Worm (Caenorhabditis elegans) whole organism, L1 larva: ENCODE measurements around the gene mec-7.

Experiments
- C16A3.4 ChIP-seq: fragments of 150-350 bp; optimal IDR thresholded peaks from 2 replicates; lab custom pipeline; 2014; ENCODE audit warnings: missing biosample characterization, missing genetic modification characterization
- C34B4.2 ChIP-seq: sonication (generic microtip); optimal IDR thresholded peaks from 2 replicates; lab custom pipeline; 2017; ENCODE audit warnings: mild to moderate bottlenecking, missing genetic modification characterization, missing compliant biosample characterization
- F16B12.6 ChIP-seq: fragments of 150-350 bp; optimal IDR thresholded peaks from 2 replicates; lab custom pipeline; 2014; ENCODE audit warnings: missing biosample characterization, missing genetic modification characterization
- Y116A8C.19 ChIP-seq: sonication (generic microtip); optimal IDR thresholded peaks from 2 replicates; lab custom pipeline; 2016; ENCODE audit warnings: missing compliant biosample characterization, missing genetic modification characterization, borderline replicate concordance
- alr-1 ChIP-seq: fragments of 200-800 bp; sonication (Bioruptor generic); optimal IDR thresholded peaks from 2 replicates; lab custom pipeline; 2018; ENCODE audit warnings: borderline replicate concordance, mild to moderate bottlenecking, missing genetic modification characterization, missing compliant biosample characterization
- aly-2 ChIP-seq: fragments of 150-350 bp; optimal IDR thresholded peaks from 2 replicates; lab custom pipeline; 2014; ENCODE audit warnings: missing biosample characterization, missing genetic modification characterization
- blmp-1 ChIP-seq: fragments of 150-350 bp; optimal IDR thresholded peaks from 2 replicates; lab custom pipeline; 2014; ENCODE audit warnings: missing biosample characterization, missing genetic modification characterization
- ceh-88 ChIP-seq: fragments of 200-800 bp; sonication (Bioruptor generic); IDR thresholded peaks from 2 replicates; pipeline ENCODE4 v1.3.6; 2022; ENCODE audit warnings: missing genetic modification characterization, missing compliant biosample characterization
- ces-1 ChIP-seq: fragments of 150-350 bp; optimal IDR thresholded peaks from 2 replicates; lab custom pipeline; 2014; ENCODE audit warnings: missing biosample characterization, missing genetic modification reagents, missing genetic modification characterization
- dpl-1 ChIP-seq, 3 experiments: fragments of 150-350 bp in 2 of 3; sonication (generic microtip) in 1 of 3; optimal IDR thresholded peaks; 2 replicates each; lab custom pipeline; 2014 to 2017; ENCODE audit warnings: missing biosample characterization in 3 of 3, missing genetic modification characterization in 3 of 3, missing genetic modification reagents in 3 of 3
- dsc-1 ChIP-seq: sonication (generic microtip); optimal IDR thresholded peaks from 2 replicates; lab custom pipeline; 2016; ENCODE audit warnings: mild to moderate bottlenecking, missing genetic modification characterization, missing compliant biosample characterization
- efl-1 ChIP-seq, 4 experiments: fragments of 150-350 bp; optimal IDR thresholded peaks in 3 of 4; peaks in 1 of 4; 1 replicate in 1 of 4; 2 replicates in 3 of 4; lab custom pipeline; 2014; ENCODE audit warnings: missing biosample characterization in 2 of 4, missing genetic modification characterization in 2 of 4, missing genetic modification reagents in 2 of 4
- egl-13 ChIP-seq: sonication (generic microtip); optimal IDR thresholded peaks from 2 replicates; lab custom pipeline; 2016; ENCODE audit warnings: missing genotype, missing genetic modification reagents, missing genetic modification characterization, missing compliant biosample characterization
- elt-3 ChIP-seq, 6 experiments: fragments of 150-350 bp in 1 of 6; sonication (generic microtip); optimal IDR thresholded peaks; 2 replicates each; lab custom pipeline; 2017 to 2018; ENCODE audit warnings: missing biosample characterization in 6 of 6, missing genetic modification characterization in 6 of 6, inconsistent platforms in 1 of 6
- fkh-10 ChIP-seq: sonication (generic microtip); optimal IDR thresholded peaks from 2 replicates; lab custom pipeline; 2017; ENCODE audit warnings: missing biosample characterization, missing genetic modification reagents, missing genetic modification characterization
- fkh-4 ChIP-seq: sonication (generic microtip); optimal IDR thresholded peaks from 2 replicates; lab custom pipeline; 2016; ENCODE audit warnings: missing compliant biosample characterization, missing genetic modification characterization, borderline replicate concordance
- fos-1 ChIP-seq: fragments of 150-350 bp; optimal IDR thresholded peaks from 2 replicates; lab custom pipeline; 2014; ENCODE audit warnings: missing biosample characterization, missing genetic modification characterization
- grh-1 ChIP-seq: fragments of 200-800 bp; sonication (Bioruptor generic); IDR thresholded peaks from 2 replicates; pipeline ENCODE4 v1.3.6; 2022; ENCODE audit warnings: missing genetic modification reagents, missing genetic modification characterization, missing compliant biosample characterization
- hlh-4 ChIP-seq: sonication (generic microtip); optimal IDR thresholded peaks from 2 replicates; lab custom pipeline; 2016; ENCODE audit warnings: mild to moderate bottlenecking, missing genetic modification characterization, missing compliant biosample characterization
- hpl-2 ChIP-seq: fragments of 150-350 bp; optimal IDR thresholded peaks from 2 replicates; lab custom pipeline; 2014; ENCODE audit warnings: missing biosample characterization, missing genetic modification reagents, missing genetic modification characterization
- irx-1 ChIP-seq: sonication (generic microtip); optimal IDR thresholded peaks from 2 replicates; lab custom pipeline; 2016; ENCODE audit warnings: missing genetic modification characterization, missing compliant biosample characterization
- jun-1 ChIP-seq: fragments of 150-350 bp; optimal IDR thresholded peaks from 2 replicates; lab custom pipeline; 2014; ENCODE audit warnings: missing biosample characterization, missing genetic modification reagents, missing genetic modification characterization
- lin-14 ChIP-seq: fragments of 200-800 bp; sonication (Bioruptor generic); optimal IDR thresholded peaks from 2 replicates; lab custom pipeline; 2018; ENCODE audit warnings: mild to moderate bottlenecking, missing genetic modification characterization, moderate library complexity, missing compliant biosample characterization
- lir-3 ChIP-seq: sonication (generic microtip); optimal IDR thresholded peaks from 2 replicates; lab custom pipeline; 2016; ENCODE audit warnings: mild to moderate bottlenecking, missing genetic modification characterization, moderate library complexity, missing compliant biosample characterization; ENCODE audit not compliant: poor library complexity
- lsy-2 ChIP-seq, 2 experiments: fragments of 150-350 bp; optimal IDR thresholded peaks; 2 replicates each; lab custom pipeline; 2014; ENCODE audit warnings: missing biosample characterization in 2 of 2, missing genetic modification characterization in 2 of 2
- mab-9 ChIP-seq: fragments of 200-800 bp; sonication (Bioruptor generic); IDR thresholded peaks from 2 replicates; pipeline ENCODE4 v1.3.6; 2022; ENCODE audit warnings: missing genetic modification reagents, missing genetic modification characterization, missing compliant biosample characterization
- mdl-1 ChIP-seq, 2 experiments: fragments of 150-350 bp; optimal IDR thresholded peaks; 2 replicates each; lab custom pipeline; 2014 to 2017; ENCODE audit warnings: missing biosample characterization in 2 of 2, missing genetic modification characterization in 2 of 2, inconsistent platforms in 1 of 2
- mef-2 ChIP-seq: fragments of 150-350 bp; optimal IDR thresholded peaks from 2 replicates; lab custom pipeline; 2014; ENCODE audit warnings: missing biosample characterization, missing genetic modification characterization
- mep-1 ChIP-seq: fragments of 150-350 bp; optimal IDR thresholded peaks from 2 replicates; lab custom pipeline; 2014; ENCODE audit warnings: missing biosample characterization, missing genetic modification characterization
- nhr-11 ChIP-seq: fragments of 150-350 bp; optimal IDR thresholded peaks from 2 replicates; lab custom pipeline; 2014; ENCODE audit warnings: missing biosample characterization, missing genetic modification characterization
- nhr-12 ChIP-seq: sonication (generic microtip); optimal IDR thresholded peaks from 2 replicates; lab custom pipeline; 2017; ENCODE audit warnings: missing biosample characterization, missing genetic modification characterization
- nhr-20 ChIP-seq: sonication (generic microtip); optimal IDR thresholded peaks from 2 replicates; lab custom pipeline; 2016; ENCODE audit warnings: mild to moderate bottlenecking, missing genetic modification characterization, missing compliant biosample characterization
- nhr-237 ChIP-seq: fragments of 150-350 bp; optimal IDR thresholded peaks from 2 replicates; lab custom pipeline; 2014; ENCODE audit warnings: missing biosample characterization, missing genetic modification characterization
- nhr-28 ChIP-seq: fragments of 150-350 bp; optimal IDR thresholded peaks from 2 replicates; lab custom pipeline; 2014; ENCODE audit warnings: missing biosample characterization, missing genetic modification characterization
- nhr-47 ChIP-seq: sonication (generic microtip); optimal IDR thresholded peaks from 2 replicates; lab custom pipeline; 2016; ENCODE audit warnings: mild to moderate bottlenecking, missing genetic modification characterization, moderate library complexity, missing compliant biosample characterization
- nhr-76 ChIP-seq: sonication (generic microtip); optimal IDR thresholded peaks from 2 replicates; lab custom pipeline; 2017; ENCODE audit warnings: missing biosample characterization, missing genetic modification characterization
- nhr-85 ChIP-seq: sonication (generic microtip); peaks from one replicate; lab custom pipeline; 2016; ENCODE audit warnings: missing genetic modification characterization, inconsistent platforms, missing compliant biosample characterization
- pag-3 ChIP-seq: sonication (generic microtip); optimal IDR thresholded peaks from 2 replicates; lab custom pipeline; 2017; ENCODE audit warnings: missing genetic modification characterization, mild to moderate bottlenecking, missing compliant biosample characterization, antibody characterized with exemption, borderline replicate concordance; ENCODE audit not compliant: insufficient read depth
- rnt-1 ChIP-seq: sonication (generic microtip); optimal IDR thresholded peaks from 2 replicates; lab custom pipeline; 2016; ENCODE audit warnings: mild to moderate bottlenecking, missing genetic modification characterization, moderate library complexity, missing compliant biosample characterization
- snu-23 ChIP-seq: sonication (generic microtip); optimal IDR thresholded peaks from 2 replicates; lab custom pipeline; 2016; ENCODE audit warnings: missing genetic modification characterization, missing compliant biosample characterization
- sox-4 ChIP-seq: sonication (generic microtip); optimal IDR thresholded peaks from 2 replicates; lab custom pipeline; 2016; ENCODE audit warnings: missing genetic modification characterization, missing compliant biosample characterization
- sup-37 ChIP-seq: fragments of 200-800 bp; sonication (Bioruptor generic); optimal IDR thresholded peaks from 2 replicates; lab custom pipeline; 2018; ENCODE audit warnings: mild to moderate bottlenecking, missing genetic modification characterization, missing compliant biosample characterization
- swsn-7 ChIP-seq: sonication (generic microtip); optimal IDR thresholded peaks from 2 replicates; lab custom pipeline; 2016; ENCODE audit warnings: missing genetic modification characterization, missing compliant biosample characterization
- unc-30 ChIP-seq: sonication (generic microtip); optimal IDR thresholded peaks from 2 replicates; lab custom pipeline; 2017; ENCODE audit warnings: missing biosample characterization, missing genetic modification characterization
- unc-86 ChIP-seq: sonication (generic microtip); optimal IDR thresholded peaks from 2 replicates; lab custom pipeline; 2016; ENCODE audit warnings: missing genetic modification characterization, missing compliant biosample characterization
- xbp-1 ChIP-seq: sonication (generic microtip); optimal IDR thresholded peaks from 2 replicates; lab custom pipeline; 2016; ENCODE audit warnings: missing genetic modification characterization, missing compliant biosample characterization
- zip-4 ChIP-seq: fragments of 200-800 bp; sonication (Bioruptor generic); optimal IDR thresholded peaks from 2 replicates; lab custom pipeline; 2018; ENCODE audit warnings: mild to moderate bottlenecking, missing genetic modification characterization, moderate library complexity, missing compliant biosample characterization
- ztf-11 ChIP-seq, 2 experiments: sonication (generic microtip); optimal IDR thresholded peaks; 2 replicates each; lab custom pipeline; 2016 to 2017; ENCODE audit warnings: missing genetic modification characterization in 2 of 2, missing biosample characterization in 1 of 2, missing compliant biosample characterization in 1 of 2
- ztf-4 ChIP-seq: fragments of 150-350 bp; optimal IDR thresholded peaks from 2 replicates; lab custom pipeline; 2014; ENCODE audit warnings: missing biosample characterization, missing genetic modification characterization

Gene mec-7

DNA sequence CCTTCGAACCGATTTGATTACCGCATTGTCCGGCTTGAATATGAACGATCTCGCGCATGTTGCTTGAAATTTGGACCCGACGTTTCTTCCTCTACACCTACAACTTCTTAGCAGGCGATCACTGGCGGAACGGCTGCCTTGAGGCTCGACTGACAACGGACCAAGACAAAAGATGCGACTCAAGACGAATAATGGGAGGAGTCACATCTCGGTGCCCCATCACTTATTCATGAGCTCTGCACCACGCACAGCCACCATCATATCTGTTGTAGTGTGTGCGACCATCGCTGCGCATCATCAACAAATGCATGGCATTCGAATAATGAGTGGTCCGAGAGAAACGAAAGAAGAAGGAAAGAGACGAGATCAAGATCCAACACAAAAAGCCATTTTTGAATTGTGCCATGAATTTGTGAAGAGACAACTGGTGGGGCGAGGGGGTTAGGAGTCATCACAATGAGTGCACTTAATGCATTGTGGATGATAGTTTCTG is at the start of gene mec-7:
mec-7 (minus strand) TSS at position 181 of the 493 bp plus-strand sequence.
- TF ChIP-seq lin-14 (GFP tag; lab: Kevin White, UChicago) (peak; percentile 9), nhr-12 (tag; lab: Kevin White, UChicago) (no peak), sox-4 (tag; lab: Kevin White, UChicago) (no peak), dpl-1 (GFP tag; optimal IDR thresholded peaks at IDR 0.05; lab: Kevin White, UChicago) (no peak), ztf-4 (tag; lab: Kevin White, UChicago) (no peak), fos-1 (tag; lab: Kevin White, UChicago) (no peak), nhr-47 (tag; lab: Kevin White, UChicago) (no peak), egl-13 (tag; lab: Kevin White, UChicago) (no peak), unc-86 (tag; lab: Kevin White, UChicago) (peak; percentile 64), nhr-76 (tag; lab: Kevin White, UChicago) (no peak), jun-1 (no peak), ces-1 (GFP tag; lab: Kevin White, UChicago) (no peak), sup-37 (GFP tag; lab: Kevin White, UChicago) (no peak), mef-2 (tag; lab: Kevin White, UChicago) (no peak), pag-3 (tag; lab: Kevin White, UChicago) (no peak), aly-2 (tag; lab: Kevin White, UChicago) (no peak), snu-23 (GFP tag; lab: Kevin White, UChicago) (no peak), nhr-20 (no peak)

DNA sequence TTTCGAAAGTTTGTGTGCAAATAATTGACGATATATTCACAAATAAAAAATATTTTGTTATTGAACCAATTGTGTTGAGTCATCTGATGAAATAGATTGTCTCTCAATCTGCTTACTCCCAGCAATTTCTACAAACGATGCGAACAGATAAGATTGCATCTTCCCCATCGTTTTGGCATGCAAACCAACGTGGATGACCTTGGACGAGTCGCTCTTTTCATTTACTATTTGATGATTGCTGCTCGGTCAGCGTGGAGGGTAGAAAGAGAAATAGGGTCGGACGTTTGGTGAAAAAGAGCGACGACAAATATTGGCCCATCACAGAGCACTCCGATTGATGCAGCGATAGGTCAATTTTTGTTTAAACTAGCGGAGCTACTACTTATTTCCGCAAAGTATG is 49.2 kb upstream of the mec-7 start:
- TF ChIP-seq lir-3 (tag; lab: Kevin White, UChicago): peak; percentile 11
- TF ChIP-seq mep-1 (tag; lab: Kevin White, UChicago): peak; percentile 70
- TF ChIP-seq hlh-4 (tag; lab: Kevin White, UChicago): no peak
- TF ChIP-seq nhr-11 (tag; lab: Kevin White, UChicago): no peak
- no peak for TF ChIP-seq nhr-28
- no peak for TF ChIP-seq sup-37 (GFP tag; lab: Kevin White, UChicago)
- no peak for TF ChIP-seq sox-4 (tag; lab: Kevin White, UChicago)
- TF ChIP-seq egl-13 (tag; lab: Kevin White, UChicago): no peak
- TF ChIP-seq pag-3 (tag; lab: Kevin White, UChicago): no peak
- TF ChIP-seq rnt-1 (tag; lab: Kevin White, UChicago): peak; percentile 36
- no peak for TF ChIP-seq fkh-4 (tag; lab: Kevin White, UChicago)
- TF ChIP-seq swsn-7: peak; percentile 14
- TF ChIP-seq Y116A8C.19 (tag; lab: Kevin White, UChicago): no peak
- no peak for TF ChIP-seq irx-1 (tag; lab: Kevin White, UChicago)
- TF ChIP-seq nhr-85 (tag; lab: Kevin White, UChicago): peak; percentile 91
- TF ChIP-seq jun-1: no peak
- no peak for TF ChIP-seq dpl-1 (GFP tag; optimal IDR thresholded peaks at IDR 0.05; lab: Kevin White, UChicago)
- TF ChIP-seq xbp-1 (tag; lab: Kevin White, UChicago): peak; percentile 28
- peak in 4 of 6 experiments; percentile 38 to 59 (median 53) for TF ChIP-seq elt-3 (tag; optimal IDR thresholded peaks at IDR 0.05; lab: Kevin White, UChicago)
- TF ChIP-seq blmp-1 (tag; lab: Kevin White, UChicago): peak; percentile 53
- TF ChIP-seq alr-1 (tag; lab: Kevin White, UChicago): no peak
- TF ChIP-seq unc-30: no peak
- no peak for TF ChIP-seq grh-1 (GFP tag; lab: Robert Waterston, UW)
- TF ChIP-seq fos-1 (tag; lab: Kevin White, UChicago): peak; percentile 7
- TF ChIP-seq nhr-237: no peak
- no peak for TF ChIP-seq dsc-1 (tag; lab: Kevin White, UChicago)
- no peak for TF ChIP-seq C34B4.2 (tag; lab: Kevin White, UChicago)
- peak in 1 of 2 experiments; percentile 46 for TF ChIP-seq mdl-1 (tag; optimal IDR thresholded peaks at IDR 0.05; lab: Kevin White, UChicago)
- peak; percentile 11 for TF ChIP-seq C16A3.4 (tag; lab: Kevin White, UChicago)
- no peak for TF ChIP-seq ceh-88 (GFP tag; lab: Robert Waterston, UW)
- peak; percentile 40 to 72 for TF ChIP-seq lsy-2 (tag; optimal IDR thresholded peaks at IDR 0.05; lab: Kevin White, UChicago)
- TF ChIP-seq F16B12.6 (tag; lab: Kevin White, UChicago): no peak
- TF ChIP-seq ztf-11 (tag; optimal IDR thresholded peaks at IDR 0.05; lab: Kevin White, UChicago): no peak
- no peak for TF ChIP-seq zip-4 (GFP tag; lab: Kevin White, UChicago)
- TF ChIP-seq fkh-10 (GFP tag; lab: Kevin White, UChicago): no peak
- no peak for TF ChIP-seq mab-9 (GFP tag; lab: Robert Waterston, UW)
- TF ChIP-seq nhr-76 (tag; lab: Kevin White, UChicago): peak; percentile 5
- TF ChIP-seq efl-1 (optimal IDR thresholded peaks at IDR 0.05; lab: Kevin White, UChicago): peak in 1 of 2 experiments; percentile 40
- peak in 1 of 2 experiments; percentile 90 for TF ChIP-seq efl-1 (GFP tag; optimal IDR thresholded peaks at IDR 0.05 in 1 of 2; lab: Kevin White, UChicago)
- TF ChIP-seq hpl-2: peak; percentile 26
